Fruit fly (Drosophila melanogaster) whole organism, prepupa: Measurements from ENCODE around the gene alpha-PheRS.

ENCODE experiments used
- Blimp-1 ChIP-seq: fragments of 200-800 bp; sonication (Bioruptor generic); optimal IDR thresholded peaks from 3 replicates; lab custom pipeline; 2017; ENCODE audit warnings: missing biosample characterization, missing genetic modification characterization, mild to moderate bottlenecking, moderate library complexity, missing genetic modification reagents
- CG10631 ChIP-seq: fragments of 200-800 bp; sonication (Bioruptor generic); optimal IDR thresholded peaks from 2 replicates; lab custom pipeline; 2016; ENCODE audit warnings: missing biosample characterization, missing genetic modification characterization
- CG11762 ChIP-seq: fragments of 200-800 bp; sonication (Bioruptor generic); optimal IDR thresholded peaks from 3 replicates; lab custom pipeline; 2016; ENCODE audit warnings: missing biosample characterization, missing genetic modification characterization; ENCODE audit not compliant: insufficient read depth
- CG11902 ChIP-seq: fragments of 200-800 bp; sonication (Bioruptor generic); optimal IDR thresholded peaks from 3 replicates; lab custom pipeline; 2016; ENCODE audit warnings: missing biosample characterization, missing genetic modification characterization
- CG16779 ChIP-seq: fragments of 200-800 bp; sonication (Bioruptor generic); optimal IDR thresholded peaks from 3 replicates; lab custom pipeline; 2017; ENCODE audit warnings: missing biosample characterization, mild to moderate bottlenecking, missing genetic modification characterization
- CG3032 ChIP-seq: fragments of 200-800 bp; optimal IDR thresholded peaks from 2 replicates; lab custom pipeline; 2019; ENCODE audit warnings: missing biosample characterization, mild to moderate bottlenecking, missing genetic modification characterization, moderate library complexity
- CG32006 ChIP-seq: fragments of 200-800 bp; sonication (Bioruptor generic); optimal IDR thresholded peaks from 3 replicates; lab custom pipeline; 2017; ENCODE audit warnings: missing biosample characterization, mild to moderate bottlenecking, missing genetic modification characterization
- CG34406 ChIP-seq: fragments of 200-800 bp; sonication (Bioruptor generic); optimal IDR thresholded peaks from 3 replicates; lab custom pipeline; 2016; ENCODE audit warnings: missing biosample characterization, missing genetic modification characterization
- CG3919 ChIP-seq: fragments of 200-800 bp; sonication (Bioruptor generic); optimal IDR thresholded peaks from 3 replicates; lab custom pipeline; 2016; ENCODE audit warnings: missing biosample characterization, missing genetic modification characterization
- CG4318 ChIP-seq: fragments of 200-800 bp; sonication (Bioruptor generic); optimal IDR thresholded peaks from 3 replicates; lab custom pipeline; 2017; ENCODE audit warnings: missing biosample characterization, mild to moderate bottlenecking, missing genetic modification characterization
- CG6163 ChIP-seq: fragments of 200-800 bp; sonication (Bioruptor generic); IDR thresholded peaks from 3 replicates; pipeline ENCODE4 v1.3.6; 2022; ENCODE audit warnings: missing biosample characterization, missing genetic modification characterization
- CG6792 ChIP-seq: fragments of 200-800 bp; sonication (Bioruptor generic); optimal IDR thresholded peaks from 3 replicates; lab custom pipeline; 2016; ENCODE audit warnings: missing biosample characterization, missing genetic modification characterization
- CG6854 ChIP-seq: fragments of 200-800 bp; sonication (Bioruptor generic); optimal IDR thresholded peaks from 2 replicates; lab custom pipeline; 2017; ENCODE audit warnings: missing biosample characterization, mild to moderate bottlenecking, missing genetic modification characterization
- CG7368 ChIP-seq: fragments of 200-800 bp; sonication (Bioruptor generic); optimal IDR thresholded peaks from 3 replicates; lab custom pipeline; 2016; ENCODE audit warnings: missing biosample characterization, missing genetic modification characterization
- CG8119 ChIP-seq: fragments of 200-800 bp; sonication (Bioruptor generic); IDR thresholded peaks from 3 replicates; pipeline ENCODE4 v1.3.6; 2022; ENCODE audit warnings: missing biosample characterization, missing genetic modification characterization
- CG8319 ChIP-seq: fragments of 200-800 bp; sonication (Bioruptor generic); optimal IDR thresholded peaks from 3 replicates; lab custom pipeline; 2016; ENCODE audit warnings: missing biosample characterization, missing genetic modification characterization
- Eip75B ChIP-seq: fragments of 200-800 bp; sonication (Bioruptor generic); optimal IDR thresholded peaks from 3 replicates; lab custom pipeline; 2016; ENCODE audit warnings: missing biosample characterization, missing genetic modification characterization
- Ets21C ChIP-seq: fragments of 200-800 bp; sonication (Bioruptor generic); optimal IDR thresholded peaks from 3 replicates; lab custom pipeline; 2016; ENCODE audit warnings: missing biosample characterization, missing genetic modification characterization
- Ets96B ChIP-seq: fragments of 200-800 bp; optimal IDR thresholded peaks from 2 replicates; lab custom pipeline; 2019; ENCODE audit warnings: missing biosample characterization, mild to moderate bottlenecking, missing genetic modification characterization, moderate library complexity
- Hr38 ChIP-seq: sonication (Bioruptor generic); optimal IDR thresholded peaks from 2 replicates; lab custom pipeline; 2016; ENCODE audit warnings: missing biosample characterization, missing genetic modification characterization
- Hr39 ChIP-seq: fragments of 200-800 bp; sonication (Bioruptor generic); optimal IDR thresholded peaks from 2 replicates; lab custom pipeline; 2016; ENCODE audit warnings: missing biosample characterization, missing genetic modification characterization
- Hr4 ChIP-seq: fragments of 200-800 bp; sonication (Bioruptor generic); optimal IDR thresholded peaks from 3 replicates; lab custom pipeline; 2016; ENCODE audit warnings: missing biosample characterization, missing genetic modification characterization
- Lpt ChIP-seq: fragments of 200-800 bp; sonication (Bioruptor generic); optimal IDR thresholded peaks from 3 replicates; lab custom pipeline; 2016; ENCODE audit warnings: missing biosample characterization, missing genetic modification characterization
- Met ChIP-seq: fragments of 200-800 bp; sonication (Bioruptor generic); optimal IDR thresholded peaks from 3 replicates; lab custom pipeline; 2016; ENCODE audit warnings: missing biosample characterization, missing genetic modification characterization
- OdsH ChIP-seq: fragments of 200-800 bp; sonication (Bioruptor generic); optimal IDR thresholded peaks from 3 replicates; lab custom pipeline; 2016; ENCODE audit warnings: missing biosample characterization, missing genetic modification characterization
- Sox102F ChIP-seq: fragments of 200-800 bp; sonication (Bioruptor generic); optimal IDR thresholded peaks from 2 replicates; lab custom pipeline; 2016; ENCODE audit warnings: missing biosample characterization, mild to moderate bottlenecking, missing genetic modification characterization
- Sox15 ChIP-seq: fragments of 200-800 bp; sonication (Bioruptor generic); optimal IDR thresholded peaks from 3 replicates; lab custom pipeline; 2016; ENCODE audit warnings: missing biosample characterization, missing genetic modification characterization
- achi ChIP-seq: fragments of 200-800 bp; sonication (Bioruptor generic); optimal IDR thresholded peaks from 3 replicates; lab custom pipeline; 2016; ENCODE audit warnings: missing biosample characterization, missing genetic modification characterization
- acj6 ChIP-seq: fragments of 200-800 bp; sonication (Bioruptor generic); optimal IDR thresholded peaks from 3 replicates; lab custom pipeline; 2016; ENCODE audit warnings: missing biosample characterization, missing genetic modification characterization
- cyc ChIP-seq: fragments of 200-800 bp; sonication (Bioruptor generic); optimal IDR thresholded peaks from 3 replicates; lab custom pipeline; 2016; ENCODE audit warnings: missing biosample characterization, missing genetic modification characterization
- eg ChIP-seq: fragments of 200-800 bp; sonication (Bioruptor generic); IDR thresholded peaks from 3 replicates; pipeline ENCODE4 v1.3.6; 2022; ENCODE audit warnings: missing biosample characterization, missing genetic modification characterization
- esn ChIP-seq: fragments of 200-800 bp; sonication (Bioruptor generic); optimal IDR thresholded peaks from 2 replicates; lab custom pipeline; 2016; ENCODE audit warnings: missing biosample characterization, mild to moderate bottlenecking, missing genetic modification characterization, moderate library complexity
- fd59A ChIP-seq: fragments of 200-800 bp; sonication (Bioruptor generic); optimal IDR thresholded peaks from 2 replicates; lab custom pipeline; 2017; ENCODE audit warnings: missing biosample characterization, mild to moderate bottlenecking, missing genetic modification characterization, missing genetic modification reagents
- fd85E ChIP-seq: fragments of 200-800 bp; sonication (Bioruptor generic); optimal IDR thresholded peaks from 3 replicates; lab custom pipeline; 2016; ENCODE audit warnings: missing biosample characterization, missing genetic modification characterization
- lz ChIP-seq: fragments of 200-800 bp; sonication (Bioruptor generic); optimal IDR thresholded peaks from 3 replicates; lab custom pipeline; 2016; ENCODE audit warnings: missing biosample characterization, missing genetic modification characterization
- salr ChIP-seq, 2 experiments: fragments of 200-800 bp; sonication (Bioruptor generic); optimal IDR thresholded peaks; 3 replicates each; lab custom pipeline; 2016 to 2018; ENCODE audit warnings: missing biosample characterization in 2 of 2, missing genetic modification characterization in 2 of 2, mild to moderate bottlenecking in 1 of 2
- ss ChIP-seq, 2 experiments: fragments of 200-800 bp; sonication (Bioruptor generic); optimal IDR thresholded peaks; 2 replicates in 1 of 2; 3 replicates in 1 of 2; lab custom pipeline; 2017 to 2018; ENCODE audit warnings: mild to moderate bottlenecking in 2 of 2, missing biosample characterization in 2 of 2, missing genetic modification characterization in 2 of 2, moderate library complexity in 1 of 2
- svp ChIP-seq: fragments of 200-800 bp; sonication (Bioruptor generic); peaks from one replicate; lab custom pipeline; 2016; ENCODE audit warnings: missing biosample characterization, missing genetic modification characterization
- topi ChIP-seq: fragments of 200-800 bp; sonication (Bioruptor generic); optimal IDR thresholded peaks from 3 replicates; lab custom pipeline; 2016; ENCODE audit warnings: missing biosample characterization, missing genetic modification characterization
- vri ChIP-seq: fragments of 200-800 bp; sonication (Bioruptor generic); optimal IDR thresholded peaks from 3 replicates; lab custom pipeline; 2016; ENCODE audit warnings: missing biosample characterization, mild to moderate bottlenecking, missing genetic modification characterization

Gene alpha-PheRS

DNA sequence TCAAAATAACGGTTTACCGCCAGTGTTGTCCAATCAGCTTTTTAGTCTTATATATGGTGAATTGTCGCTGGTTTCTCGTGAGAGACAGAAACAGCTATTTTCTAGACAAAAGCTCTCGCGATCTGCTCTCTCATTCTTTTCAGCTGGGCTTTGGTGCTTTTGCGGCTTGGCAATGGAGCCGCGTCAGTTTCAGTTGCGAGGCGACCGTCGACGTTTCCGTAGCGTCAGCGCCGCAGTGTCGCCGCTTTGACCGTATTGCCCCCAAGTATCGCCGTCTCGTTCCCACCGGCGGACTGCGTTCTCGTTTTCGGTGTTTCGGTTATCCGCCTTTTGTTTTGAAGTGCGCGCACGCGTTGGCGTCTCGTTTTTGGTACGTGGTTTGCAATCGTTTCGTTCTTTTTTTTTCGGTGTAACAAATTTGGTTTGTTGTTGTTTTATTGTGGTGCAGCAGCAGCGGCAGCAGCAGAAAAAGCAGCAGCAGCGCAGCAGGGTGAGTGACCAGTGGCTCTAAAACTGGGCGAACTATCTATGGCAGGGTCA is 47.7 kb upstream of the alpha-PheRS start (continued):
- no peak for TF ChIP-seq Ets96B (tag; lab: Kevin White, UChicago)
- TF ChIP-seq Hr38: no peak
- TF ChIP-seq fd59A (GFP tag; lab: Kevin White, UChicago): no peak
- TF ChIP-seq esn (GFP tag; lab: Kevin White, UChicago): peak; percentile 46
- no peak for TF ChIP-seq CG4318 (GFP tag; lab: Kevin White, UChicago)
- peak; percentile 37 for TF ChIP-seq CG3919
- peak; percentile 22 for TF ChIP-seq cyc
- no peak for TF ChIP-seq Blimp-1 (GFP tag; lab: Kevin White, UChicago)
- TF ChIP-seq salr (GFP tag; optimal IDR thresholded peaks at IDR 0.05; lab: Kevin White, UChicago): no peak
- TF ChIP-seq CG11762: no peak
- no peak for TF ChIP-seq fd85E
- TF ChIP-seq CG7368: no peak
- TF ChIP-seq CG6163: peak; percentile 67
- peak; percentile 61; the same call in 1 of the 3 replicates for TF ChIP-seq eg
- TF ChIP-seq OdsH (GFP tag; lab: Kevin White, UChicago): no peak
- peak; percentile 8 for TF ChIP-seq CG34406 (GFP tag; lab: Kevin White, UChicago)
- peak; percentile 48 for TF ChIP-seq CG6854 (GFP tag; lab: Kevin White, UChicago)
- no peak for TF ChIP-seq Eip75B
- no peak for TF ChIP-seq CG8319 (GFP tag; lab: Kevin White, UChicago)
- TF ChIP-seq acj6: no peak
- TF ChIP-seq Hr39 (GFP tag; lab: Kevin White, UChicago): no peak
- TF ChIP-seq ss (GFP tag; optimal IDR thresholded peaks at IDR 0.05; lab: Kevin White, UChicago): peak; percentile 13 to 39
- TF ChIP-seq topi (GFP tag; lab: Kevin White, UChicago): peak; percentile 19
- TF ChIP-seq lz (GFP tag; lab: Kevin White, UChicago): peak; percentile 11
- TF ChIP-seq Sox102F (GFP tag; lab: Kevin White, UChicago): peak; percentile 47
- no peak for TF ChIP-seq CG32006 (GFP tag; lab: Kevin White, UChicago)
- no peak for TF ChIP-seq CG10631 (GFP tag; lab: Kevin White, UChicago)
- TF ChIP-seq vri (GFP tag; lab: Kevin White, UChicago): no peak
- peak; percentile 32 for TF ChIP-seq Lpt
- TF ChIP-seq CG8119 (GFP tag; lab: Robert Waterston, UW): no peak

DNA sequence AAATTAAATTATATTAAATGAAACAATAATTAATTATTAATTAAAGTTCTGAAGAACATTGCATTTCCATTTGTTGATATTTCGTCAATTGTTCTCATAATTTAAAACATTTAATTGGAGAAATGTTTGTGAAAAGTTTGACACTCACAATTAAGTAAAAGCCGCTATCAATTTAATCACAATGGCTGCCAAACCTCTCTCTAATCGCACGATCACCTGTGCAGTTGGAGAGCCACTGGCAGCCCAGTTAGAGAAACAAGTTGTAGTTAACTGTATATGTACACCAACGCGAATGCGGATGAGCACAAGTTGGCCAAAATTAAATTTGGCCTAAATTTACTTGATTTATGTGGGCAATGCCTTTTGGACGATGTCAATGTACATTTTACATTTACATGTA is 46.8 kb upstream of the alpha-PheRS start:
- TF ChIP-seq Ets96B (tag; lab: Kevin White, UChicago) (no peak), Sox15 (GFP tag; lab: Kevin White, UChicago) (no peak), Ets21C (GFP tag; lab: Kevin White, UChicago) (no peak), achi (GFP tag; lab: Kevin White, UChicago) (no peak), Hr4 (GFP tag; lab: Kevin White, UChicago) (no peak), CG3032 (no peak), cyc (no peak), CG34406 (GFP tag; lab: Kevin White, UChicago) (no peak), CG16779 (tag; lab: Kevin White, UChicago) (no peak), svp (GFP tag; lab: Kevin White, UChicago) (no peak), CG6792 (GFP tag; lab: Kevin White, UChicago) (no peak), OdsH (GFP tag; lab: Kevin White, UChicago) (no peak), Met (GFP tag; lab: Kevin White, UChicago) (no peak), salr (GFP tag; optimal IDR thresholded peaks at IDR 0.05; lab: Kevin White, UChicago) (no peak), esn (GFP tag; lab: Kevin White, UChicago) (no peak), Hr38 (no peak), CG11902 (GFP tag; lab: Kevin White, UChicago) (no peak), topi (GFP tag; lab: Kevin White, UChicago) (no peak)
